Worm (Caenorhabditis elegans): Measurements from ENCODE around the gene C05C8.8.

DNA sequence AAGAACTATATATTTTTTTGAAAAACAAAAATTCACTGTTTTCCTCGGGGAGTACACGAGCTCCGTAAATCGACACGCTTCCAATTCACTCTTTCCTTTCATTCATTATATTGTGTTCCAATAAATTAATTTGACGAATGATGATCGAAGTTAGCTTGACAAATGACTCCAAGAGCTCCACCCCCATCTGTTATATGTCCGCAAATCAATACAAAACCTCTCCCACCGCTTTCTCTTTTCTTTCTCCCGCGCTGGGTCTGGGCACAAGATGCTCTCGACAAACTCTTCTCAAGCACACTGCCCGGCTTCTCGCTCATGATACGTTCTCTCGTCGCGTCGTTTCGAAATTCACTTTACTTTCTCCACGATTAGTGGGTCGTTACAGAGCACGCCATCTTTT lies 31.1 kb downstream of the C05C8.8 start, which contains the start of gene C13F10.1:
- TF ChIP-seq elt-3 (tag; optimal IDR thresholded peaks at IDR 0.05) (no peak), nhr-77 (tag; optimal IDR thresholded peaks at IDR 0.05) (no peak), lin-13 (GFP tag; optimal IDR thresholded peaks at IDR 0.05) (no peak)

Data from whole organism, L2 larva.